Worm (Caenorhabditis elegans) whole organism, young adult: ENCODE measurements around the gene ncs-6.

Experiments
- B0019.2 ChIP-seq: fragments of 200-800 bp; sonication (Bioruptor generic); conservative IDR thresholded peaks from 2 replicates; pipeline ENCODE4 v1.3.6; 2022; ENCODE audit warnings: missing genetic modification reagents, missing genetic modification characterization, missing compliant biosample characterization
- B0035.1 ChIP-seq: sonication (generic microtip); optimal IDR thresholded peaks from 2 replicates; lab custom pipeline; 2016; ENCODE audit warnings: missing genetic modification characterization, mild to moderate bottlenecking, missing compliant biosample characterization, missing genotype, missing genetic modification reagents
- C06A6.2 ChIP-seq: fragments of 200-800 bp; sonication (Bioruptor generic); conservative IDR thresholded peaks from 2 replicates; pipeline ENCODE4 v1.3.6; 2022; ENCODE audit warnings: missing genetic modification characterization, missing compliant biosample characterization
- F33H1.4 ChIP-seq: fragments of 200-800 bp; sonication (Bioruptor generic); IDR thresholded peaks from 2 replicates; pipeline ENCODE4 v1.3.6; 2022; ENCODE audit warnings: missing genetic modification reagents, missing genetic modification characterization, missing compliant biosample characterization
- F39B2.1 ChIP-seq: fragments of 200-800 bp; sonication (Bioruptor generic); IDR thresholded peaks from 2 replicates; pipeline ENCODE4 v1.3.6; 2022; ENCODE audit warnings: missing genetic modification reagents, missing genetic modification characterization, missing compliant biosample characterization
- F55B11.4 ChIP-seq: sonication (generic microtip); optimal IDR thresholded peaks from 2 replicates; lab custom pipeline; 2016; ENCODE audit warnings: missing compliant biosample characterization, missing genetic modification characterization, borderline replicate concordance; ENCODE audit not compliant: insufficient read depth
- K11D2.4 ChIP-seq: fragments of 200-800 bp; sonication (Bioruptor generic); IDR thresholded peaks from 2 replicates; pipeline ENCODE4 v1.3.6; 2022; ENCODE audit warnings: missing genetic modification reagents, missing genetic modification characterization, missing compliant biosample characterization
- Y53F4B.3 ChIP-seq: fragments of 200-800 bp; sonication (Bioruptor generic); IDR thresholded peaks from 2 replicates; pipeline ENCODE4 v1.3.6; 2022; ENCODE audit warnings: missing genetic modification reagents, missing genetic modification characterization, missing compliant biosample characterization
- Y56A3A.18 ChIP-seq: fragments of 200-800 bp; sonication (Bioruptor generic); IDR thresholded peaks from 2 replicates; pipeline ENCODE4 v1.3.6; 2022; ENCODE audit warnings: missing genetic modification reagents, missing genetic modification characterization, missing compliant biosample characterization
- Y67H2A.10 ChIP-seq: fragments of 200-800 bp; sonication (Bioruptor generic); conservative IDR thresholded peaks from 2 replicates; pipeline ENCODE4 v1.3.6; 2022; ENCODE audit warnings: missing genetic modification reagents, missing genetic modification characterization, missing compliant biosample characterization
- ZK185.1 ChIP-seq: sonication (generic microtip); optimal IDR thresholded peaks from 2 replicates; lab custom pipeline; 2016; ENCODE audit warnings: mild to moderate bottlenecking, missing genetic modification characterization, missing compliant biosample characterization; ENCODE audit not compliant: poor library complexity, severe bottlenecking
- attf-3 ChIP-seq: fragments of 200-800 bp; sonication (Bioruptor generic); conservative IDR thresholded peaks from 2 replicates; pipeline ENCODE4 v1.3.6; 2022; ENCODE audit warnings: missing genetic modification reagents, missing genetic modification characterization, missing compliant biosample characterization
- attf-5 ChIP-seq: fragments of 200-800 bp; sonication (Bioruptor generic); optimal IDR thresholded peaks from 2 replicates; lab custom pipeline; 2018; ENCODE audit warnings: mild to moderate bottlenecking, missing genetic modification characterization, missing compliant biosample characterization
- bed-1 ChIP-seq: fragments of 200-800 bp; sonication (Bioruptor generic); IDR thresholded peaks from 2 replicates; pipeline ENCODE4 v1.3.6; 2022; ENCODE audit warnings: missing genetic modification reagents, missing genetic modification characterization, missing compliant biosample characterization
- ceh-100 ChIP-seq: fragments of 200-800 bp; sonication (Bioruptor generic); IDR thresholded peaks from 2 replicates; pipeline ENCODE4 v1.3.6; 2022; ENCODE audit warnings: missing genetic modification reagents, missing genetic modification characterization, missing compliant biosample characterization
- ceh-27 ChIP-seq: fragments of 200-800 bp; sonication (Bioruptor generic); optimal IDR thresholded peaks from 2 replicates; lab custom pipeline; 2018; ENCODE audit warnings: mild to moderate bottlenecking, missing genetic modification characterization, moderate library complexity, missing compliant biosample characterization
- ceh-40 ChIP-seq: fragments of 200-800 bp; sonication (Bioruptor generic); IDR thresholded peaks from 2 replicates; pipeline ENCODE4 v1.3.6; 2022; ENCODE audit warnings: missing genetic modification characterization, missing compliant biosample characterization
- ceh-58 ChIP-seq: fragments of 200-800 bp; sonication (Bioruptor generic); IDR thresholded peaks from 2 replicates; pipeline ENCODE4 v1.3.6; 2022; ENCODE audit warnings: missing genetic modification characterization, missing compliant biosample characterization
- ceh-91 ChIP-seq: fragments of 200-800 bp; sonication (Bioruptor generic); IDR thresholded peaks from 2 replicates; pipeline ENCODE4 v1.3.6; 2022; ENCODE audit warnings: missing genetic modification reagents, missing genetic modification characterization, missing compliant biosample characterization
- chd-7 ChIP-seq: sonication (generic microtip); optimal IDR thresholded peaks from 2 replicates; lab custom pipeline; 2016; ENCODE audit warnings: mild to moderate bottlenecking, missing genetic modification characterization, moderate library complexity, missing compliant biosample characterization
- egl-18 ChIP-seq: fragments of 200-800 bp; sonication (Bioruptor generic); IDR thresholded peaks from 2 replicates; pipeline ENCODE4 v1.3.6; 2022; ENCODE audit warnings: missing genetic modification reagents, missing genetic modification characterization, missing compliant biosample characterization
- egrh-3 ChIP-seq: fragments of 200-800 bp; sonication (Bioruptor generic); IDR thresholded peaks from 2 replicates; pipeline ENCODE4 v1.3.6; 2022; ENCODE audit warnings: missing genetic modification reagents, missing genetic modification characterization, missing compliant biosample characterization
- lag-1 ChIP-seq: fragments of 200-800 bp; sonication (Bioruptor generic); IDR thresholded peaks from 2 replicates; pipeline ENCODE4 v1.3.6; 2022; ENCODE audit warnings: missing genetic modification reagents, missing genetic modification characterization, missing compliant biosample characterization
- let-607 ChIP-seq, 2 experiments: fragments of 200-800 bp in 1 of 2; sonication (Bioruptor generic) in 1 of 2; sonication (generic microtip) in 1 of 2; optimal IDR thresholded peaks; 2 replicates each; lab custom pipeline; 2016 to 2018; ENCODE audit warnings: mild to moderate bottlenecking in 2 of 2, missing compliant biosample characterization in 2 of 2, missing genetic modification characterization in 2 of 2, moderate library complexity in 2 of 2, missing genotype in 1 of 2
- lin-35 ChIP-seq, 3 experiments: fragments of 150-350 bp in 2 of 3; sonication (generic microtip) in 1 of 3; optimal IDR thresholded peaks; 2 replicates each; lab custom pipeline; 2014 to 2018; ENCODE audit warnings: missing biosample characterization in 3 of 3, missing genetic modification characterization in 3 of 3, missing genetic modification reagents in 3 of 3
- lin-40 ChIP-seq: sonication (generic microtip); optimal IDR thresholded peaks from 2 replicates; lab custom pipeline; 2016; ENCODE audit warnings: missing genetic modification characterization, mild to moderate bottlenecking, missing compliant biosample characterization, missing genotype, missing genetic modification reagents
- lin-54 ChIP-seq: fragments of 200-800 bp; sonication (Bioruptor generic); optimal IDR thresholded peaks from 2 replicates; lab custom pipeline; 2018; ENCODE audit warnings: mild to moderate bottlenecking, missing genetic modification characterization, missing compliant biosample characterization
- madf-10 ChIP-seq: sonication (generic microtip); optimal IDR thresholded peaks from 2 replicates; lab custom pipeline; 2016; ENCODE audit warnings: mild to moderate bottlenecking, missing genetic modification characterization, missing compliant biosample characterization
- madf-6 ChIP-seq: fragments of 200-800 bp; sonication (Bioruptor generic); IDR thresholded peaks from 2 replicates; pipeline ENCODE4 v1.3.6; 2022; ENCODE audit warnings: missing genetic modification reagents, missing genetic modification characterization, missing compliant biosample characterization
- madf-8 ChIP-seq: fragments of 200-800 bp; sonication (Bioruptor generic); conservative IDR thresholded peaks from 2 replicates; pipeline ENCODE4 v1.3.6; 2022; ENCODE audit warnings: missing genetic modification reagents, missing genetic modification characterization, missing compliant biosample characterization
- mcd-1 ChIP-seq: fragments of 200-800 bp; sonication (Bioruptor generic); IDR thresholded peaks from 2 replicates; pipeline ENCODE4 v1.3.6; 2022; ENCODE audit warnings: missing genetic modification reagents, missing genetic modification characterization, missing compliant biosample characterization
- mes-4 ChIP-seq: sonication (generic microtip); optimal IDR thresholded peaks from 2 replicates; lab custom pipeline; 2016; ENCODE audit warnings: missing genotype, missing genetic modification characterization, missing compliant biosample characterization
- mxl-1 ChIP-seq: sonication (generic microtip); optimal IDR thresholded peaks from 2 replicates; lab custom pipeline; 2016; ENCODE audit warnings: missing genetic modification characterization, missing compliant biosample characterization
- nhr-27 ChIP-seq: fragments of 200-800 bp; sonication (Bioruptor generic); optimal IDR thresholded peaks from 2 replicates; lab custom pipeline; 2018; ENCODE audit warnings: mild to moderate bottlenecking, missing genetic modification characterization, moderate library complexity, missing compliant biosample characterization
- nhr-90 ChIP-seq: sonication (generic microtip); optimal IDR thresholded peaks from 2 replicates; lab custom pipeline; 2016; ENCODE audit warnings: missing genotype, mild to moderate bottlenecking, missing genetic modification characterization, missing compliant biosample characterization
- rcor-1 ChIP-seq: fragments of 200-800 bp; sonication (Bioruptor generic); IDR thresholded peaks from 2 replicates; pipeline ENCODE4 v1.3.6; 2022; ENCODE audit warnings: missing genetic modification reagents, missing genetic modification characterization, missing compliant biosample characterization
- repo-1 ChIP-seq: sonication (generic microtip); optimal IDR thresholded peaks from 2 replicates; lab custom pipeline; 2017; ENCODE audit warnings: mild to moderate bottlenecking, missing genetic modification characterization, missing compliant biosample characterization
- sdz-38 ChIP-seq: sonication (generic microtip); optimal IDR thresholded peaks from 2 replicates; lab custom pipeline; 2016; ENCODE audit warnings: missing genotype, missing genetic modification characterization, missing compliant biosample characterization
- snpc-3.4 ChIP-seq: sonication (generic microtip); optimal IDR thresholded peaks from 2 replicates; lab custom pipeline; 2017; ENCODE audit warnings: missing genetic modification characterization, mild to moderate bottlenecking, missing compliant biosample characterization, antibody characterized with exemption, moderate library complexity, missing genotype, missing genetic modification reagents
- ztf-18 ChIP-seq: sonication (generic microtip); optimal IDR thresholded peaks from 2 replicates; lab custom pipeline; 2016; ENCODE audit warnings: missing genotype, mild to moderate bottlenecking, missing genetic modification characterization, missing compliant biosample characterization
- ztf-22 ChIP-seq: fragments of 200-800 bp; sonication (Bioruptor generic); optimal IDR thresholded peaks from 2 replicates; lab custom pipeline; 2018; ENCODE audit warnings: mild to moderate bottlenecking, missing genetic modification characterization, moderate library complexity, missing compliant biosample characterization
- ztf-25 ChIP-seq: fragments of 200-800 bp; sonication (Bioruptor generic); IDR thresholded peaks from 2 replicates; pipeline ENCODE4 v1.3.6; 2022; ENCODE audit warnings: missing genetic modification reagents, missing genetic modification characterization, missing compliant biosample characterization
- ztf-26 ChIP-seq: sonication (generic microtip); optimal IDR thresholded peaks from 2 replicates; lab custom pipeline; 2017; ENCODE audit warnings: missing genetic modification characterization, missing compliant biosample characterization
- ztf-28 ChIP-seq: fragments of 200-800 bp; sonication (Bioruptor generic); IDR thresholded peaks from 2 replicates; pipeline ENCODE4 v1.3.6; 2022; ENCODE audit warnings: missing genetic modification reagents, missing genetic modification characterization, missing compliant biosample characterization
- ztf-6 ChIP-seq: fragments of 200-800 bp; sonication (Bioruptor generic); IDR thresholded peaks from 2 replicates; pipeline ENCODE4 v1.3.6; 2022; ENCODE audit warnings: missing genetic modification reagents, missing genetic modification characterization, missing compliant biosample characterization

ncs-6 gene

ce11 chrII:3527460-3527859 lies 856 bp downstream of the ncs-6 start:
- TF ChIP-seq ceh-91 (GFP tag; lab: Robert Waterston, UW) (no peak), ceh-58 (GFP tag; lab: Robert Waterston, UW) (no peak), B0035.1 (tag; lab: Kevin White, UChicago) (no peak), repo-1 (tag; lab: Kevin White, UChicago) (no peak), F55B11.4 (tag; lab: Kevin White, UChicago) (no peak), ztf-22 (no peak), F39B2.1 (no peak), lag-1 (GFP tag; lab: Robert Waterston, UW) (no peak), ZK185.1 (tag; lab: Kevin White, UChicago) (no peak), K11D2.4 (GFP tag; lab: Robert Waterston, UW) (no peak), ztf-28 (GFP tag; lab: Robert Waterston, UW) (no peak), ztf-26 (tag; lab: Kevin White, UChicago) (no peak), egrh-3 (GFP tag; lab: Robert Waterston, UW) (no peak), chd-7 (tag; lab: Kevin White, UChicago) (no peak), madf-6 (no peak)

ce11 chrII:3524097-3524496 lies 4.2 kb downstream of the ncs-6 start, which contains the start of gene col-72:
Gene col-72, minus strand, starts transcription at chrII:3524197.
- TF ChIP-seq nhr-90 (tag; lab: Kevin White, UChicago) (no peak), bed-1 (no peak), ztf-6 (GFP tag; lab: Robert Waterston, UW) (no peak), ceh-40 (GFP tag; lab: Robert Waterston, UW) (no peak), madf-6 (no peak), ztf-18 (tag; lab: Kevin White, UChicago) (no peak), snpc-3.4 (tag; lab: Kevin White, UChicago) (no peak), sdz-38 (tag; lab: Kevin White, UChicago) (no peak), Y56A3A.18 (GFP tag; lab: Robert Waterston, UW) (no peak), mes-4 (tag; lab: Kevin White, UChicago) (no peak), madf-10 (tag; lab: Kevin White, UChicago) (no peak), lag-1 (GFP tag; lab: Robert Waterston, UW) (no peak), mxl-1 (no peak), Y67H2A.10 (GFP tag; lab: Robert Waterston, UW) (no peak), Y53F4B.3 (GFP tag; lab: Robert Waterston, UW) (no peak), let-607 (tag; optimal IDR thresholded peaks at IDR 0.05; lab: Kevin White, UChicago) (no peak), egl-18 (GFP tag; lab: Robert Waterston, UW) (no peak), ztf-25 (GFP tag; lab: Robert Waterston, UW) (no peak), nhr-27 (tag; lab: Kevin White, UChicago) (no peak), repo-1 (tag; lab: Kevin White, UChicago) (no peak)

ce11 chrII:3523547-3523946 lies 4.8 kb downstream of the ncs-6 start:
- TF ChIP-seq ceh-27 (GFP tag; lab: Kevin White, UChicago), result peak; percentile 72
- peak; percentile 71 for TF ChIP-seq attf-3 (GFP tag; lab: Robert Waterston, UW)
- TF ChIP-seq lin-40 (tag; lab: Kevin White, UChicago), result peak; percentile 68
- TF ChIP-seq attf-5 (GFP tag; lab: Kevin White, UChicago), result peak; percentile 79
- peak; percentile 51; the same call in 1 of the 2 replicates for TF ChIP-seq B0019.2 (GFP tag; lab: Robert Waterston, UW)
- TF ChIP-seq egrh-3 (GFP tag; lab: Robert Waterston, UW), result 0 out of 2 replicates have a peak, but pooled peaks have one; percentile 17
- peak; percentile 52 for TF ChIP-seq madf-6
- peak; percentile 55 for TF ChIP-seq rcor-1 (GFP tag; lab: Robert Waterston, UW)
- TF ChIP-seq ceh-100 (GFP tag; lab: Robert Waterston, UW), result peak; percentile 68
- peak; percentile 38; the same call in 1 of the 2 replicates for TF ChIP-seq ceh-91 (GFP tag; lab: Robert Waterston, UW)
- TF ChIP-seq F33H1.4 (GFP tag; lab: Robert Waterston, UW), result peak; percentile 50; the same call in 1 of the 2 replicates
- TF ChIP-seq Y67H2A.10 (GFP tag; lab: Robert Waterston, UW), result 0 out of 2 replicates have a peak, but pooled peaks have one; percentile 9
- peak; percentile 96 for TF ChIP-seq mcd-1 (GFP tag; lab: Robert Waterston, UW)
- TF ChIP-seq egl-18 (GFP tag; lab: Robert Waterston, UW), result peak; percentile 68; the same call in 1 of the 2 replicates
- 0 out of 2 replicates have a peak, but pooled peaks have one; percentile 14 for TF ChIP-seq madf-8 (GFP tag; lab: Robert Waterston, UW)
- peak; percentile 54 for TF ChIP-seq lin-54
- TF ChIP-seq C06A6.2 (GFP tag; lab: Robert Waterston, UW), result peak; percentile 81
- peak in 1 of 3 experiments; percentile 62 for TF ChIP-seq lin-35 (GFP tag; optimal IDR thresholded peaks at IDR 0.05; lab: Kevin White, UChicago)
